Worm (Caenorhabditis elegans) whole organism, L4 larva: ENCODE results near the gene R02F2.5.

Experiments used
- F10B5.3 ChIP-seq: sonication (generic microtip); optimal IDR thresholded peaks from 2 replicates; lab custom pipeline; 2016; ENCODE audit warnings: mild to moderate bottlenecking, missing genetic modification characterization, missing compliant biosample characterization
- F49E8.2 ChIP-seq: sonication (generic microtip); optimal IDR thresholded peaks from 2 replicates; lab custom pipeline; 2016; ENCODE audit warnings: missing compliant biosample characterization, mild to moderate bottlenecking, missing genetic modification characterization, borderline replicate concordance
- T20F7.1 ChIP-seq: fragments of 200-800 bp; sonication (Bioruptor generic); optimal IDR thresholded peaks from 2 replicates; lab custom pipeline; 2018; ENCODE audit warnings: mild to moderate bottlenecking, missing genetic modification characterization, missing compliant biosample characterization
- Y105C5A.15 ChIP-seq: fragments of 200-800 bp; sonication (Bioruptor generic); IDR thresholded peaks from 2 replicates; pipeline ENCODE4 v1.3.6; 2022; ENCODE audit warnings: missing genetic modification characterization, missing compliant biosample characterization
- Y48G9A.11 ChIP-seq: fragments of 200-800 bp; sonication (Bioruptor generic); IDR thresholded peaks from 2 replicates; pipeline ENCODE4 v1.3.6; 2022; ENCODE audit warnings: missing genetic modification reagents, missing genetic modification characterization, missing compliant biosample characterization
- Y5F2A.4 ChIP-seq: fragments of 200-800 bp; sonication (Bioruptor generic); optimal IDR thresholded peaks from 2 replicates; lab custom pipeline; 2018; ENCODE audit warnings: mild to moderate bottlenecking, missing genetic modification characterization, missing compliant biosample characterization
- ZK337.2 ChIP-seq: fragments of 200-800 bp; sonication (Bioruptor generic); IDR thresholded peaks from 2 replicates; pipeline ENCODE4 v1.3.6; 2022; ENCODE audit warnings: missing genetic modification reagents, missing genetic modification characterization, missing compliant biosample characterization
- ZK546.5 ChIP-seq, 2 experiments: sonication (generic microtip); optimal IDR thresholded peaks; 2 replicates each; lab custom pipeline; 2017; ENCODE audit warnings: missing biosample characterization in 2 of 2, missing genetic modification characterization in 2 of 2
- aha-1 ChIP-seq: fragments of 150-350 bp; peaks from one replicate; lab custom pipeline; 2014; ENCODE audit warnings: missing biosample characterization, missing genetic modification characterization
- arid-1 ChIP-seq: fragments of 200-800 bp; sonication (Bioruptor generic); conservative IDR thresholded peaks from 2 replicates; pipeline ENCODE4 v1.3.6; 2022; ENCODE audit warnings: missing genetic modification reagents, missing genetic modification characterization, missing compliant biosample characterization
- attf-4 ChIP-seq: sonication (generic microtip); optimal IDR thresholded peaks from 3 replicates; lab custom pipeline; 2017; ENCODE audit warnings: missing biosample characterization, missing genetic modification characterization
- ceh-28 ChIP-seq: fragments of 150-350 bp; optimal IDR thresholded peaks from 2 replicates; lab custom pipeline; 2014; ENCODE audit warnings: missing biosample characterization, missing genetic modification reagents, missing genetic modification characterization
- ceh-44 ChIP-seq: fragments of 200-800 bp; sonication (Bioruptor generic); IDR thresholded peaks from 2 replicates; pipeline ENCODE4 v1.3.6; 2022; ENCODE audit warnings: missing genetic modification reagents, missing genetic modification characterization, missing compliant biosample characterization
- ceh-62 ChIP-seq: sonication (generic microtip); optimal IDR thresholded peaks from 2 replicates; lab custom pipeline; 2017; ENCODE audit warnings: missing biosample characterization, missing genetic modification characterization
- ces-1 ChIP-seq: fragments of 150-350 bp; sonication (generic microtip); optimal IDR thresholded peaks from 4 replicates; lab custom pipeline; 2014; ENCODE audit warnings: missing biosample characterization, missing genetic modification reagents, missing genetic modification characterization
- cey-2 ChIP-seq: sonication (generic microtip); optimal IDR thresholded peaks from 3 replicates; lab custom pipeline; 2017; ENCODE audit warnings: missing genetic modification characterization, mild to moderate bottlenecking, missing compliant biosample characterization, antibody characterized with exemption, borderline replicate concordance; ENCODE audit not compliant: insufficient read depth
- ctbp-1 ChIP-seq: fragments of 200-800 bp; sonication (Bioruptor generic); IDR thresholded peaks from 2 replicates; pipeline ENCODE4 v1.3.6; 2022; ENCODE audit warnings: missing genetic modification reagents, missing genetic modification characterization, missing compliant biosample characterization
- dmd-9 ChIP-seq: fragments of 200-800 bp; sonication (Bioruptor generic); IDR thresholded peaks from 2 replicates; pipeline ENCODE4 v1.3.6; 2022; ENCODE audit warnings: missing genetic modification reagents, missing genetic modification characterization, missing compliant biosample characterization
- dpl-1 ChIP-seq: fragments of 150-350 bp; optimal IDR thresholded peaks from 2 replicates; lab custom pipeline; 2014; ENCODE audit warnings: missing biosample characterization, missing genetic modification reagents, missing genetic modification characterization
- duxl-1 ChIP-seq: sonication (generic microtip); optimal IDR thresholded peaks from 2 replicates; lab custom pipeline; 2016; ENCODE audit warnings: mild to moderate bottlenecking, missing genetic modification characterization, moderate library complexity, missing compliant biosample characterization; ENCODE audit not compliant: poor library complexity
- egl-27 ChIP-seq: sonication (generic microtip); optimal IDR thresholded peaks from 3 replicates; lab custom pipeline; 2017; ENCODE audit warnings: missing biosample characterization, missing genetic modification reagents, missing genetic modification characterization
- fkh-10 ChIP-seq: fragments of 150-350 bp; optimal IDR thresholded peaks from 2 replicates; lab custom pipeline; 2014; ENCODE audit warnings: missing biosample characterization, missing genetic modification reagents, missing genetic modification characterization
- fos-1 ChIP-seq: fragments of 150-350 bp; optimal IDR thresholded peaks from 2 replicates; lab custom pipeline; 2014; ENCODE audit warnings: missing biosample characterization, missing genetic modification characterization
- hlh-11 ChIP-seq: fragments of 200-800 bp; sonication (Bioruptor generic); optimal IDR thresholded peaks from 2 replicates; lab custom pipeline; 2018; ENCODE audit warnings: mild to moderate bottlenecking, missing genetic modification characterization, missing compliant biosample characterization
- hlh-30 ChIP-seq: sonication (generic microtip); optimal IDR thresholded peaks from 2 replicates; lab custom pipeline; 2017; ENCODE audit warnings: antibody characterized with exemption, mild to moderate bottlenecking, missing genetic modification characterization, missing compliant biosample characterization; ENCODE audit not compliant: insufficient read depth
- jun-1 ChIP-seq: fragments of 150-350 bp; optimal IDR thresholded peaks from 2 replicates; lab custom pipeline; 2014; ENCODE audit warnings: missing biosample characterization, missing genetic modification reagents, missing genetic modification characterization
- lim-7 ChIP-seq: fragments of 200-800 bp; sonication (Bioruptor generic); IDR thresholded peaks from 2 replicates; pipeline ENCODE4 v1.3.6; 2022; ENCODE audit warnings: missing genetic modification characterization, missing compliant biosample characterization
- lin-1 ChIP-seq: fragments of 200-800 bp; sonication (Bioruptor generic); IDR thresholded peaks from 2 replicates; pipeline ENCODE4 v1.3.6; 2022; ENCODE audit warnings: missing genetic modification reagents, missing genetic modification characterization, missing compliant biosample characterization
- lin-15B ChIP-seq: fragments of 150-350 bp; sonication (generic microtip); optimal IDR thresholded peaks from 3 replicates; lab custom pipeline; 2014; ENCODE audit warnings: missing biosample characterization, missing genetic modification characterization
- lin-38 ChIP-seq: fragments of 200-800 bp; sonication (Bioruptor generic); IDR thresholded peaks from 2 replicates; pipeline ENCODE4 v1.3.6; 2022; ENCODE audit warnings: missing genetic modification reagents, missing genetic modification characterization, missing compliant biosample characterization
- mxl-2 ChIP-seq: fragments of 200-800 bp; sonication (Bioruptor generic); conservative IDR thresholded peaks from 2 replicates; pipeline ENCODE4 v1.3.6; 2022; ENCODE audit warnings: missing genetic modification reagents, missing genetic modification characterization, missing compliant biosample characterization
- mxl-3 ChIP-seq: fragments of 200-800 bp; sonication (Bioruptor generic); optimal IDR thresholded peaks from 2 replicates; lab custom pipeline; 2018; ENCODE audit warnings: mild to moderate bottlenecking, missing genetic modification characterization, missing compliant biosample characterization
- nhr-111 ChIP-seq: fragments of 200-800 bp; sonication (Bioruptor generic); optimal IDR thresholded peaks from 2 replicates; lab custom pipeline; 2018; ENCODE audit warnings: mild to moderate bottlenecking, missing genetic modification characterization, missing compliant biosample characterization
- nhr-25 ChIP-seq: sonication (generic microtip); optimal IDR thresholded peaks from 2 replicates; lab custom pipeline; 2017; ENCODE audit warnings: missing genetic modification characterization, mild to moderate bottlenecking, missing compliant biosample characterization, antibody characterized with exemption, moderate library complexity, borderline replicate concordance; ENCODE audit not compliant: insufficient read depth
- nhr-28 ChIP-seq: fragments of 150-350 bp; optimal IDR thresholded peaks from 2 replicates; lab custom pipeline; 2014; ENCODE audit warnings: missing biosample characterization, missing genetic modification characterization
- nhr-41 ChIP-seq: fragments of 200-800 bp; sonication (Bioruptor generic); IDR thresholded peaks from 2 replicates; pipeline ENCODE4 v1.3.6; 2022; ENCODE audit warnings: missing genetic modification reagents, missing genetic modification characterization, missing compliant biosample characterization
- pha-4 ChIP-seq, 2 experiments: fragments of 150-350 bp in 1 of 2; fragments of 200-800 bp in 1 of 2; sonication (Bioruptor generic) in 1 of 2; IDR thresholded peaks in 1 of 2; optimal IDR thresholded peaks in 1 of 2; 2 replicates each; pipeline versions ENCODE4 v1.3.6 to Lab custom; 2014 to 2022; ENCODE audit warnings: missing genetic modification characterization in 2 of 2, missing genetic modification reagents in 2 of 2, missing biosample characterization in 1 of 2, missing compliant biosample characterization in 1 of 2
- sdz-12 ChIP-seq: fragments of 200-800 bp; sonication (Bioruptor generic); optimal IDR thresholded peaks from 2 replicates; lab custom pipeline; 2018; ENCODE audit warnings: mild to moderate bottlenecking, missing genetic modification characterization, missing compliant biosample characterization
- skn-1 ChIP-seq: fragments of 150-350 bp; optimal IDR thresholded peaks from 2 replicates; lab custom pipeline; 2014; ENCODE audit warnings: missing biosample characterization, missing genetic modification characterization
- snpc-1.2 ChIP-seq: fragments of 200-800 bp; sonication (Bioruptor generic); IDR thresholded peaks from 2 replicates; pipeline ENCODE4 v1.3.6; 2022; ENCODE audit warnings: missing genetic modification reagents, missing genetic modification characterization, missing compliant biosample characterization
- snpc-4 ChIP-seq: fragments of 150-350 bp; optimal IDR thresholded peaks from 2 replicates; lab custom pipeline; 2014; ENCODE audit warnings: missing biosample characterization, missing genetic modification characterization
- spr-3 ChIP-seq: fragments of 200-800 bp; sonication (Bioruptor generic); optimal IDR thresholded peaks from 2 replicates; lab custom pipeline; 2018; ENCODE audit warnings: mild to moderate bottlenecking, missing genetic modification characterization, missing compliant biosample characterization
- tag-97 ChIP-seq: fragments of 200-800 bp; sonication (Bioruptor generic); IDR thresholded peaks from 2 replicates; pipeline ENCODE4 v1.3.6; 2022; ENCODE audit warnings: missing genetic modification characterization, missing compliant biosample characterization
- tra-1 ChIP-seq: fragments of 200-800 bp; sonication (Bioruptor generic); IDR thresholded peaks from 2 replicates; pipeline ENCODE4 v1.3.6; 2022; ENCODE audit warnings: missing genetic modification reagents, missing genetic modification characterization, missing compliant biosample characterization
- zag-1 ChIP-seq: fragments of 150-350 bp; optimal IDR thresholded peaks from 2 replicates; lab custom pipeline; 2014; ENCODE audit warnings: missing biosample characterization, missing genetic modification characterization
- zfp-3 ChIP-seq: fragments of 200-800 bp; sonication (Bioruptor generic); conservative IDR thresholded peaks from 2 replicates; pipeline ENCODE4 v1.3.6; 2022; ENCODE audit warnings: missing genetic modification reagents, missing genetic modification characterization, missing compliant biosample characterization
- zip-11 ChIP-seq: fragments of 200-800 bp; sonication (Bioruptor generic); IDR thresholded peaks from 2 replicates; pipeline ENCODE4 v1.3.6; 2022; ENCODE audit warnings: missing genetic modification characterization, missing compliant biosample characterization
- zip-2 ChIP-seq: fragments of 150-350 bp; optimal IDR thresholded peaks from 2 replicates; lab custom pipeline; 2014; ENCODE audit warnings: missing biosample characterization, missing genetic modification characterization
- ztf-11 ChIP-seq: fragments of 150-350 bp; optimal IDR thresholded peaks from 2 replicates; lab custom pipeline; 2014; ENCODE audit warnings: missing biosample characterization, missing genetic modification characterization
- ztf-7 ChIP-seq: fragments of 150-350 bp; optimal IDR thresholded peaks from 2 replicates; lab custom pipeline; 2014; ENCODE audit warnings: missing biosample characterization, missing genetic modification characterization

The R02F2.5 gene

DNA sequence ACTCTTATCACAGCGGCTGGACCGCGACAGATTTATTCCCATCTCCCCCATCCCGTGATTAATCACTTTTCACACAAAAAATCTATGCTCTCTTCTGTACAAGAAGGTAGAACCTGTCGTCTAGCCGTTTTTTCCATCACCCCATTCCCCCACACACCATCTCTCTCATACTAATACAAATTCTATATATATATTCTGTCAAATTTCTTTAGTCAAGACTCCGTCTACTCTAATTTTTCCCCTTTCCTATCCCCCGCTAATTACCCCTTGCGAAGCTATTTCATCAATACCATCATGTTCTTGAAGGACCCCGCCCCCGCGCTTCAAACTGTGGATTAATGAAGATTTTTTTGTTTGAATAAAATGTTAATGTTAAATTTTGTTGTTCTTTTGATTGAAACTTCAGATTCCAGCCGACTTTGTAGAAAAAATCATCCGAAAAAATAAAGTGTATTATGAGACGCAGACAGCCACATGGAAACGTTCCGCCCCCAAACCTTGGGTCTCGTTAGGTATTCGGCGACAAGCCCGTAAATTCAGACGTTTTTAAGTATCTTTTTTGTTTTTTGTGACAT, 27.0 kb downstream of the R02F2.5 start (continued):
- TF ChIP-seq ztf-11 (tag; lab: Kevin White, UChicago): no peak
- no peak for TF ChIP-seq lin-1 (GFP tag; lab: Robert Waterston, UW)
- peak; percentile 44 for TF ChIP-seq hlh-30 (tag; lab: Kevin White, UChicago)
- no peak for TF ChIP-seq snpc-1.2 (GFP tag; lab: Robert Waterston, UW)
- no peak for TF ChIP-seq ctbp-1 (GFP tag; lab: Robert Waterston, UW)
- TF ChIP-seq Y105C5A.15 (GFP tag; lab: Robert Waterston, UW): no peak
- no peak for TF ChIP-seq Y48G9A.11
- TF ChIP-seq fos-1: no peak
- no peak for TF ChIP-seq ZK546.5 (tag; optimal IDR thresholded peaks at IDR 0.05; lab: Kevin White, UChicago)
- TF ChIP-seq fkh-10: no peak
- no peak for TF ChIP-seq ceh-28
- TF ChIP-seq nhr-28 (tag; lab: Kevin White, UChicago): no peak
- no peak for TF ChIP-seq pha-4 (GFP tag; IDR thresholded peaks at IDR 0.05; lab: Robert Waterston, UW)
- no peak for TF ChIP-seq pha-4 (tag; optimal IDR thresholded peaks at IDR 0.05; lab: Kevin White, UChicago)
- TF ChIP-seq cey-2: no peak
- TF ChIP-seq attf-4 (tag; lab: Kevin White, UChicago): no peak
- no peak for TF ChIP-seq tag-97 (GFP tag; lab: Robert Waterston, UW)
- TF ChIP-seq dpl-1 (GFP tag; lab: Kevin White, UChicago): no peak
- TF ChIP-seq nhr-25: no peak
- no peak for TF ChIP-seq lin-15B
- 0 out of 2 replicates have a peak, but pooled peaks have one; percentile 51 for TF ChIP-seq tra-1
- no peak for TF ChIP-seq zip-11
- TF ChIP-seq arid-1 (GFP tag; lab: Robert Waterston, UW): peak; percentile 53; the same call in 1 of the 2 replicates
- TF ChIP-seq aha-1 (tag; lab: Kevin White, UChicago): peak; percentile 99
- TF ChIP-seq spr-3 (GFP tag; lab: Kevin White, UChicago): no peak
- no peak for TF ChIP-seq zag-1 (tag; lab: Kevin White, UChicago)
- no peak for TF ChIP-seq ceh-62
- no peak for TF ChIP-seq Y5F2A.4 (GFP tag; lab: Kevin White, UChicago)
- TF ChIP-seq zip-2 (tag; lab: Kevin White, UChicago): no peak
- TF ChIP-seq ceh-44: no peak
- TF ChIP-seq nhr-41 (GFP tag; lab: Robert Waterston, UW): no peak
- TF ChIP-seq skn-1 (tag; lab: Kevin White, UChicago): no peak
- TF ChIP-seq ces-1 (GFP tag; lab: Kevin White, UChicago): no peak
- no peak for TF ChIP-seq F49E8.2 (tag; lab: Kevin White, UChicago)
- TF ChIP-seq jun-1 (tag; lab: Kevin White, UChicago): no peak
- TF ChIP-seq mxl-2 (GFP tag; lab: Robert Waterston, UW): no peak; the same call in 1 of the 2 replicates
- TF ChIP-seq dmd-9: peak; percentile 50; the same call in 1 of the 2 replicates
- no peak for TF ChIP-seq snpc-4
- TF ChIP-seq duxl-1: no peak
- TF ChIP-seq ZK337.2 (GFP tag; lab: Robert Waterston, UW): no peak; the same call in 1 of the 2 replicates
- TF ChIP-seq zfp-3 (GFP tag; lab: Robert Waterston, UW): peak; percentile 88; the same call in 1 of the 2 replicates
- TF ChIP-seq lim-7 (GFP tag; lab: Robert Waterston, UW): peak; percentile 43; the same call in 1 of the 2 replicates
- TF ChIP-seq ztf-7 (tag; lab: Kevin White, UChicago): no peak
- TF ChIP-seq hlh-11: peak; percentile 18
- TF ChIP-seq nhr-111 (GFP tag; lab: Kevin White, UChicago): peak; percentile 50
- TF ChIP-seq egl-27: no peak
- no peak for TF ChIP-seq mxl-3 (GFP tag; lab: Kevin White, UChicago)
- no peak; the same call in 1 of the 2 replicates for TF ChIP-seq lin-38 (GFP tag; lab: Robert Waterston, UW)
- peak; percentile 67 for TF ChIP-seq T20F7.1 (GFP tag; lab: Kevin White, UChicago)
- TF ChIP-seq sdz-12 (GFP tag; lab: Kevin White, UChicago): peak; percentile 10
- no peak for TF ChIP-seq F10B5.3 (tag; lab: Kevin White, UChicago)
